Fruit fly (Drosophila melanogaster) whole organism, embryonic: ENCODE data around the gene RhoGAP1A.
A peak's percentile ranks its signal among the peaks of the same experiment; 100 is the strongest.

Experiments
- CG1024 ChIP-seq: fragments of 200-800 bp; sonication (Bioruptor generic); IDR thresholded peaks from 2 replicates; pipeline ENCODE4 v1.3.6; 2022; ENCODE audit warnings: missing biosample characterization, missing genetic modification characterization
- CG10431 ChIP-seq: fragments of 200-800 bp; sonication (Bioruptor generic); optimal IDR thresholded peaks from 3 replicates; lab custom pipeline; 2018; ENCODE audit warnings: missing biosample characterization, mild to moderate bottlenecking, missing genetic modification characterization
- CG10462 ChIP-seq: fragments of 200-800 bp; sonication (Bioruptor generic); optimal IDR thresholded peaks from 2 replicates; lab custom pipeline; 2016; ENCODE audit warnings: missing biosample characterization, missing genetic modification characterization
- CG12071 ChIP-seq: fragments of 200-800 bp; sonication (Bioruptor generic); optimal IDR thresholded peaks from 3 replicates; lab custom pipeline; 2018; ENCODE audit warnings: missing biosample characterization, mild to moderate bottlenecking, missing genetic modification characterization
- CG12659 ChIP-seq: fragments of 200-800 bp; sonication (Bioruptor generic); optimal IDR thresholded peaks from 3 replicates; lab custom pipeline; 2017; ENCODE audit warnings: mild to moderate bottlenecking, missing biosample characterization, missing genetic modification reagents, missing genetic modification characterization
- CG13624 ChIP-seq: fragments of 200-800 bp; sonication (Bioruptor generic); optimal IDR thresholded peaks from 2 replicates; lab custom pipeline; 2016; ENCODE audit warnings: missing biosample characterization, missing genetic modification characterization
- CG14014 ChIP-seq: fragments of 200-800 bp; sonication (Bioruptor generic); IDR thresholded peaks from 2 replicates; pipeline ENCODE4 v1.3.6; 2022; ENCODE audit warnings: missing biosample characterization, missing genetic modification characterization
- CG14441 ChIP-seq: fragments of 200-800 bp; sonication (Bioruptor generic); IDR thresholded peaks from 2 replicates; pipeline ENCODE4 v1.3.6; 2022; ENCODE audit warnings: missing biosample characterization, missing genetic modification characterization
- CG14965 ChIP-seq: fragments of 200-800 bp; sonication (Bioruptor generic); optimal IDR thresholded peaks from 2 replicates; lab custom pipeline; 2016; ENCODE audit warnings: missing biosample characterization, missing genetic modification characterization, borderline replicate concordance
- CG15269 ChIP-seq: fragments of 200-800 bp; sonication (Bioruptor generic); optimal IDR thresholded peaks from 2 replicates; lab custom pipeline; 2018; ENCODE audit warnings: missing biosample characterization, mild to moderate bottlenecking, missing genetic modification characterization, moderate library complexity
- CG18599 ChIP-seq: fragments of 200-800 bp; sonication (Bioruptor generic); optimal IDR thresholded peaks from 3 replicates; lab custom pipeline; 2017; ENCODE audit warnings: missing biosample characterization, missing genetic modification characterization, mild to moderate bottlenecking, moderate library complexity, missing genetic modification reagents
- CG31365 ChIP-seq: fragments of 200-800 bp; sonication (Bioruptor generic); optimal IDR thresholded peaks from 2 replicates; lab custom pipeline; 2018; ENCODE audit warnings: missing biosample characterization, mild to moderate bottlenecking, missing genetic modification characterization
- CG3281 ChIP-seq: fragments of 200-800 bp; sonication (Bioruptor generic); optimal IDR thresholded peaks from 3 replicates; lab custom pipeline; 2017; ENCODE audit warnings: missing biosample characterization, mild to moderate bottlenecking, missing genetic modification characterization
- CG3407 ChIP-seq: fragments of 200-800 bp; sonication (Bioruptor generic); optimal IDR thresholded peaks from 2 replicates; lab custom pipeline; 2018; ENCODE audit warnings: missing biosample characterization, mild to moderate bottlenecking, missing genetic modification characterization
- CG5180 ChIP-seq: fragments of 200-800 bp; sonication (Bioruptor generic); optimal IDR thresholded peaks from 3 replicates; lab custom pipeline; 2017; ENCODE audit warnings: missing biosample characterization, missing genetic modification characterization, mild to moderate bottlenecking, moderate library complexity, missing genetic modification reagents
- CG6654 ChIP-seq: fragments of 200-800 bp; sonication (Bioruptor generic); optimal IDR thresholded peaks from 2 replicates; lab custom pipeline; 2017; ENCODE audit warnings: missing biosample characterization, mild to moderate bottlenecking, missing genetic modification characterization
- CG6683 ChIP-seq: fragments of 200-800 bp; sonication (Bioruptor generic); optimal IDR thresholded peaks from 2 replicates; lab custom pipeline; 2017; ENCODE audit warnings: missing biosample characterization, mild to moderate bottlenecking, missing genetic modification characterization, missing genetic modification reagents
- CG7745 ChIP-seq: fragments of 200-800 bp; sonication (Bioruptor generic); optimal IDR thresholded peaks from 2 replicates; lab custom pipeline; 2018; ENCODE audit warnings: missing biosample characterization, mild to moderate bottlenecking, missing genetic modification characterization, moderate library complexity
- CG8359 ChIP-seq: fragments of 200-800 bp; sonication (Bioruptor generic); optimal IDR thresholded peaks from 2 replicates; lab custom pipeline; 2017; ENCODE audit warnings: missing biosample characterization, mild to moderate bottlenecking, missing genetic modification characterization, borderline replicate concordance
- CG9437 ChIP-seq: fragments of 200-800 bp; sonication (Bioruptor generic); optimal IDR thresholded peaks from 2 replicates; lab custom pipeline; 2018; ENCODE audit warnings: missing biosample characterization, mild to moderate bottlenecking, missing genetic modification characterization
- CG9797 ChIP-seq: fragments of 200-800 bp; sonication (Bioruptor generic); optimal IDR thresholded peaks from 3 replicates; lab custom pipeline; 2018; ENCODE audit warnings: missing biosample characterization, mild to moderate bottlenecking, missing genetic modification characterization
- CoRest ChIP-seq: fragments of 200-800 bp; sonication (Bioruptor generic); optimal IDR thresholded peaks from 3 replicates; lab custom pipeline; 2018; ENCODE audit warnings: missing biosample characterization, mild to moderate bottlenecking, missing genetic modification characterization, moderate library complexity
- Doc3 ChIP-seq: fragments of 200-800 bp; sonication (Bioruptor generic); IDR thresholded peaks from 3 replicates; pipeline ENCODE4 v1.3.6; 2022; ENCODE audit warnings: missing biosample characterization, missing genetic modification characterization; ENCODE audit not compliant: partially characterized antibody
- Mes4 ChIP-seq: fragments of 200-800 bp; sonication (Bioruptor generic); optimal IDR thresholded peaks from 2 replicates; lab custom pipeline; 2016; ENCODE audit warnings: missing biosample characterization, missing genetic modification characterization
- NC2α ChIP-seq: fragments of 200-800 bp; sonication (Bioruptor generic); optimal IDR thresholded peaks from 2 replicates; lab custom pipeline; 2016; ENCODE audit warnings: missing biosample characterization, missing genetic modification characterization
- Oli ChIP-seq: fragments of 200-800 bp; sonication (Bioruptor generic); optimal IDR thresholded peaks from 2 replicates; lab custom pipeline; 2018; ENCODE audit warnings: missing biosample characterization, mild to moderate bottlenecking, missing genetic modification characterization, moderate library complexity
- Stat92E ChIP-seq, 3 experiments: fragments of >200 bp in 2 of 3; fragments of 200-800 bp in 1 of 3; sonication (Bioruptor generic) in 1 of 3; optimal IDR thresholded peaks; 2 replicates each; lab custom pipeline; 2017 to 2019; ENCODE audit warnings: missing biosample characterization in 3 of 3, missing genetic modification characterization in 3 of 3, mild to moderate bottlenecking in 1 of 3, moderate library complexity in 1 of 3
- az2 ChIP-seq: fragments of 200-800 bp; sonication (Bioruptor generic); optimal IDR thresholded peaks from 3 replicates; lab custom pipeline; 2016; ENCODE audit warnings: missing biosample characterization, missing genetic modification characterization
- bab2 ChIP-seq: fragments of 200-800 bp; sonication (Bioruptor generic); optimal IDR thresholded peaks from 2 replicates; lab custom pipeline; 2016; ENCODE audit warnings: missing biosample characterization, missing genetic modification characterization
- chif ChIP-seq, 2 experiments: fragments of 200-800 bp; sonication (Bioruptor generic); optimal IDR thresholded peaks; 3 replicates each; lab custom pipeline; 2016; ENCODE audit warnings: missing biosample characterization in 2 of 2, missing genetic modification characterization in 2 of 2
- disco-r ChIP-seq: fragments of 200-800 bp; sonication (Bioruptor generic); optimal IDR thresholded peaks from 2 replicates; lab custom pipeline; 2016; ENCODE audit warnings: missing biosample characterization, missing genetic modification characterization
- dysf ChIP-seq: fragments of 200-800 bp; sonication (Bioruptor generic); IDR thresholded peaks from 3 replicates; pipeline ENCODE4 v1.3.6; 2022; ENCODE audit warnings: missing biosample characterization, missing genetic modification characterization
- emc ChIP-seq: fragments of 200-800 bp; sonication (Bioruptor generic); optimal IDR thresholded peaks from 2 replicates; lab custom pipeline; 2016; ENCODE audit warnings: missing biosample characterization, missing genetic modification characterization
- eve ChIP-seq, 2 experiments: fragments of >200 bp; optimal IDR thresholded peaks; 2 replicates each; lab custom pipeline; 2017; ENCODE audit warnings: missing biosample characterization in 2 of 2, missing genetic modification characterization in 2 of 2
- fd96Cb ChIP-seq: fragments of 200-800 bp; sonication (Bioruptor generic); optimal IDR thresholded peaks from 2 replicates; lab custom pipeline; 2018; ENCODE audit warnings: missing biosample characterization, mild to moderate bottlenecking, missing genetic modification characterization, moderate library complexity
- gem ChIP-seq: fragments of 200-800 bp; sonication (Bioruptor generic); optimal IDR thresholded peaks from 2 replicates; lab custom pipeline; 2019; ENCODE audit warnings: missing biosample characterization, mild to moderate bottlenecking, missing genetic modification characterization, moderate library complexity
- insv ChIP-seq, 2 experiments: fragments of 200-800 bp; sonication (Bioruptor generic); optimal IDR thresholded peaks; 3 replicates each; lab custom pipeline; 2016 to 2018; ENCODE audit warnings: missing biosample characterization in 2 of 2, missing genetic modification characterization in 2 of 2
- mld ChIP-seq: fragments of 200-800 bp; sonication (Bioruptor generic); IDR thresholded peaks from 3 replicates; pipeline ENCODE4 v1.3.6; 2022; ENCODE audit warnings: missing biosample characterization, missing genetic modification characterization; ENCODE audit not compliant: partially characterized antibody
- nom ChIP-seq: fragments of 200-800 bp; sonication (Bioruptor generic); optimal IDR thresholded peaks from 2 replicates; lab custom pipeline; 2017; ENCODE audit warnings: missing biosample characterization, missing genetic modification characterization, mild to moderate bottlenecking, moderate library complexity, missing genetic modification reagents
- pzg ChIP-seq: fragments of 200-800 bp; sonication (Bioruptor generic); optimal IDR thresholded peaks from 3 replicates; lab custom pipeline; 2018; ENCODE audit warnings: missing biosample characterization, mild to moderate bottlenecking, missing genetic modification characterization, moderate library complexity
- rib ChIP-seq: fragments of 200-800 bp; sonication (Bioruptor generic); IDR thresholded peaks from 2 replicates; pipeline ENCODE4 v1.3.6; 2022; ENCODE audit warnings: missing biosample characterization, missing genetic modification characterization
- schlank ChIP-seq: fragments of 200-800 bp; sonication (Bioruptor generic); optimal IDR thresholded peaks from 2 replicates; lab custom pipeline; 2018; ENCODE audit warnings: missing biosample characterization, mild to moderate bottlenecking, missing genetic modification characterization
- slp2 ChIP-seq: fragments of 200-800 bp; sonication (Bioruptor generic); optimal IDR thresholded peaks from 2 replicates; lab custom pipeline; 2016; ENCODE audit warnings: missing biosample characterization, missing genetic modification characterization
- sr ChIP-seq: fragments of 200-800 bp; sonication (Bioruptor generic); IDR thresholded peaks from 3 replicates; pipeline ENCODE4 v1.3.6; 2022; ENCODE audit warnings: missing biosample characterization, missing genetic modification characterization
- tgo ChIP-seq: fragments of 200-800 bp; sonication (Bioruptor generic); IDR thresholded peaks from 3 replicates; pipeline ENCODE4 v1.3.6; 2022; ENCODE audit warnings: missing biosample characterization, missing genetic modification characterization
- tin ChIP-seq: fragments of 200-800 bp; sonication (Bioruptor generic); optimal IDR thresholded peaks from 3 replicates; lab custom pipeline; 2016; ENCODE audit warnings: missing biosample characterization, missing genetic modification characterization
- tna ChIP-seq: fragments of 200-800 bp; sonication (Bioruptor generic); IDR thresholded peaks from 2 replicates; pipeline ENCODE4 v1.3.6; 2022; ENCODE audit warnings: missing biosample characterization, missing genetic modification characterization; ENCODE audit not compliant: partially characterized antibody
- toy ChIP-seq: fragments of 200-800 bp; sonication (Bioruptor generic); IDR thresholded peaks from 2 replicates; pipeline ENCODE4 v1.3.6; 2022; ENCODE audit warnings: missing biosample characterization, missing genetic modification characterization
- wek ChIP-seq: fragments of 200-800 bp; sonication (Bioruptor generic); optimal IDR thresholded peaks from 3 replicates; lab custom pipeline; 2018; ENCODE audit warnings: missing biosample characterization, mild to moderate bottlenecking, missing genetic modification characterization, moderate library complexity

The RhoGAP1A gene

dm6 chrX:175542-176197 lies 48.4 kb downstream of the RhoGAP1A start (continued):
- TF ChIP-seq CG14014: no peak
- TF ChIP-seq eve (GFP tag; optimal IDR thresholded peaks at IDR 0.05; lab: Kevin White, UChicago): peak in 1 of 2 experiments; percentile 57
- no peak for TF ChIP-seq CG5180
- TF ChIP-seq CG1024 (GFP tag; lab: Robert Waterston, UW): no peak
- TF ChIP-seq CG8359: peak; percentile 56
- peak; percentile 25 for TF ChIP-seq bab2 (GFP tag; lab: Kevin White, UChicago)
- TF ChIP-seq CG9797 (GFP tag; lab: Kevin White, UChicago): no peak
- TF ChIP-seq CG7745 (tag; lab: Kevin White, UChicago): no peak
- no peak for TF ChIP-seq CG6683
- TF ChIP-seq pzg (GFP tag; lab: Kevin White, UChicago): no peak
- TF ChIP-seq chif (GFP tag; optimal IDR thresholded peaks at IDR 0.05; lab: Kevin White, UChicago): peak; percentile 45 to 66
- TF ChIP-seq Stat92E (GFP tag; optimal IDR thresholded peaks at IDR 0.05; lab: Kevin White, UChicago): peak in 1 of 3 experiments; percentile 76
- no peak; the same call in 2 of the 3 replicates for TF ChIP-seq tgo (GFP tag; lab: Robert Waterston, UW)
- no peak for TF ChIP-seq dysf (GFP tag; lab: Robert Waterston, UW)
- peak; percentile 44 for TF ChIP-seq CG9437 (GFP tag; lab: Kevin White, UChicago)
- peak; percentile 56 for TF ChIP-seq CG3407 (GFP tag; lab: Kevin White, UChicago)
- no peak for TF ChIP-seq CG10462
- TF ChIP-seq slp2 (GFP tag; lab: Kevin White, UChicago): peak; percentile 25
- TF ChIP-seq CG3281 (GFP tag; lab: Kevin White, UChicago): no peak
- TF ChIP-seq CG31365 (tag; lab: Kevin White, UChicago): no peak
- TF ChIP-seq CG10431 (GFP tag; lab: Kevin White, UChicago): peak; percentile 40
- peak; percentile 59 for TF ChIP-seq az2
- no peak for TF ChIP-seq rib (GFP tag; lab: Robert Waterston, UW)
- TF ChIP-seq CG12071 (GFP tag; lab: Kevin White, UChicago): no peak
- peak; percentile 11 for TF ChIP-seq CG6654
- TF ChIP-seq fd96Cb (tag; lab: Kevin White, UChicago): peak; percentile 79
- TF ChIP-seq disco-r (GFP tag; lab: Kevin White, UChicago): no peak
- TF ChIP-seq CG13624 (GFP tag; lab: Kevin White, UChicago): no peak
- TF ChIP-seq CoRest (tag; lab: Kevin White, UChicago): peak; percentile 70
- peak; percentile 70 for TF ChIP-seq Oli (tag; lab: Kevin White, UChicago)
- TF ChIP-seq Doc3 (GFP tag; lab: Robert Waterston, UW): no peak
- no peak for TF ChIP-seq CG14965 (GFP tag; lab: Kevin White, UChicago)
- peak; percentile 1 for TF ChIP-seq CG18599 (GFP tag; lab: Kevin White, UChicago)
- TF ChIP-seq NC2α: peak; percentile 60
- no peak for TF ChIP-seq wek (GFP tag; lab: Kevin White, UChicago)
- TF ChIP-seq schlank: no peak
- no peak for TF ChIP-seq tna
- peak; percentile 60 for TF ChIP-seq Mes4 (GFP tag; lab: Kevin White, UChicago)
- TF ChIP-seq CG12659 (GFP tag; lab: Kevin White, UChicago): peak; percentile 10
- peak; percentile 84 for TF ChIP-seq gem (tag; lab: Kevin White, UChicago)
- TF ChIP-seq emc (GFP tag; lab: Kevin White, UChicago): no peak
- no peak for TF ChIP-seq toy (GFP tag; lab: Robert Waterston, UW)
- TF ChIP-seq CG15269 (tag; lab: Kevin White, UChicago): no peak
- TF ChIP-seq insv (GFP tag; optimal IDR thresholded peaks at IDR 0.05; lab: Kevin White, UChicago): no peak
- TF ChIP-seq sr (GFP tag; lab: Robert Waterston, UW): no peak
- no peak for TF ChIP-seq CG14441
- no peak for TF ChIP-seq mld (GFP tag; lab: Robert Waterston, UW)
- peak; percentile 41 for TF ChIP-seq tin (GFP tag; lab: Kevin White, UChicago)
- TF ChIP-seq nom (GFP tag; lab: Kevin White, UChicago): no peak
